Worm (Caenorhabditis elegans): ENCODE results near the gene aass-1.
A peak's percentile ranks its signal among the peaks of the same experiment; 100 is the strongest.

The aass-1 gene

DNA sequence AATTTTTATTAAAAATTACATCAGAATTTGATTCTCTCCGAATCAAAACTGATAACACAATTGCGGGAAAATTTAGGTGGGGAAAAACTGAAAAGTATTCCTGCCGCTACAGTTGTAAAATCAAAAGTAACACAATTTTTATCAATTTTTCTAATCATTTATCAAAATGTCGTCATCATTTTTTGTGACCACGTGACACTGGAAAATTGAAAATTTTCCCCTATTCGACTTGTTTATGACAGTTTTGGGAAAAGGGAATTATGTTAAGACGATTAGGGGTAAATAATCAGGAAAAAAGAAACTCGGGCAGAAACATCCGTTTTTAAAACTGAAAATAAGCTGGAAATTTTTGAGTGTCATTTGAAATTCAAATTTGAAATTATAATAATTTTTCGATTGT is 51.9 kb downstream of the aass-1 start (continued):
- TF ChIP-seq nhr-11 (tag; optimal IDR thresholded peaks at IDR 0.05) (no peak), sem-4 (tag; optimal IDR thresholded peaks at IDR 0.05) (no peak), snpc-4 (tag; optimal IDR thresholded peaks at IDR 0.05) (no peak), sma-3 (GFP tag; optimal IDR thresholded peaks at IDR 0.05) (peak; percentile 29), mbf-1 (tag; optimal IDR thresholded peaks at IDR 0.05) (no peak), aly-2 (tag; optimal IDR thresholded peaks at IDR 0.05) (no peak), lsy-2 (tag; optimal IDR thresholded peaks at IDR 0.05) (peak in 1 of 2 experiments; percentile 13), nhr-10 (tag; optimal IDR thresholded peaks at IDR 0.05) (no peak)

- TF ChIP-seq ztf-11 (tag; optimal IDR thresholded peaks at IDR 0.05), result no peak
- TF ChIP-seq egl-27 (tag; optimal IDR thresholded peaks at IDR 0.05), result no peak
- TF ChIP-seq lsy-2 (tag; optimal IDR thresholded peaks at IDR 0.05), result no peak
- TF ChIP-seq alr-1 (tag; optimal IDR thresholded peaks at IDR 0.05), result no peak
- TF ChIP-seq sem-4 (tag; optimal IDR thresholded peaks at IDR 0.05), result no peak
Observed at ce11 chrIV:298204-298603, 53.3 kb downstream of the aass-1 start, which contains the start of gene pnp-1. pnp-1 (minus strand) TSS chrIV:298304.

DNA sequence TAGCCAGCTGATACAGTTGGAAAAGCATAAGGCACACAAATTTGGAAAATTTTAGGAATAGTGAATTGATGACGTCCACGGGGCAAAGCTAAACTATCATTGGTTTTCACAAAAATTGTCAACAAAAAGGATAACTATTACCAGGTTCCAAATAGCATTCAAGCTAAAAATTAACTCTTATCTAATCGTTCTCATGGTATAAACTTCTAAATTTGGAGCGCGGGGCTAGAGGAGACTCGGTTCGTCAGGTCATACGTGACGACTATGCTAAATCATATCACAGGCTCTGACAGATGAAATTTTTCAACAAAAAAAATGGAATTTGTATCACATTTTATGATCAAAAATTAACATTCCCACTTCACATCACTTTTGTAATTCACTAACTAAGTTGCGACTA is 54.2 kb downstream of the aass-1 start:
- TF ChIP-seq ZK546.5 (tag; optimal IDR thresholded peaks at IDR 0.05) (no peak), crh-2 (tag; optimal IDR thresholded peaks at IDR 0.05) (no peak), sma-9 (GFP tag; optimal IDR thresholded peaks at IDR 0.05) (no peak), sma-9 (tag; optimal IDR thresholded peaks at IDR 0.05) (no peak), nhr-129 (tag; optimal IDR thresholded peaks at IDR 0.05) (no peak), mab-5 (tag; optimal IDR thresholded peaks at IDR 0.05) (no peak), sem-4 (tag; optimal IDR thresholded peaks at IDR 0.05) (no peak), nhr-237 (tag; optimal IDR thresholded peaks at IDR 0.05) (no peak), elt-1 (tag; optimal IDR thresholded peaks at IDR 0.05) (no peak), ama-1 (optimal IDR thresholded peaks at IDR 0.05) (no peak), nhr-10 (tag; optimal IDR thresholded peaks at IDR 0.05) (no peak), mdl-1 (tag; optimal IDR thresholded peaks at IDR 0.05) (no peak), zag-1 (tag; optimal IDR thresholded peaks at IDR 0.05) (no peak), ztf-4 (tag; optimal IDR thresholded peaks at IDR 0.05) (no peak), unc-39 (tag; optimal IDR thresholded peaks at IDR 0.05) (no peak), snpc-4 (tag; optimal IDR thresholded peaks at IDR 0.05) (no peak), unc-55 (GFP tag; optimal IDR thresholded peaks at IDR 0.05) (no peak), skn-1 (tag; optimal IDR thresholded peaks at IDR 0.05) (no peak), elt-3 (tag; optimal IDR thresholded peaks at IDR 0.05) (no peak), lsy-2 (tag; optimal IDR thresholded peaks at IDR 0.05) (no peak)

- no peak for TF ChIP-seq nhr-77 (tag; optimal IDR thresholded peaks at IDR 0.05)
- peak; percentile 24 for TF ChIP-seq sma-9 (GFP tag; optimal IDR thresholded peaks at IDR 0.05)
- no peak for TF ChIP-seq sma-9 (tag; optimal IDR thresholded peaks at IDR 0.05)
- TF ChIP-seq nhr-21 (tag; optimal IDR thresholded peaks at IDR 0.05), result no peak
- no peak for TF ChIP-seq nhr-11 (tag; optimal IDR thresholded peaks at IDR 0.05)
- no peak for TF ChIP-seq ama-1 (optimal IDR thresholded peaks at IDR 0.05)
- TF ChIP-seq ztf-11 (tag; optimal IDR thresholded peaks at IDR 0.05), result no peak
- no peak for TF ChIP-seq zag-1 (tag; optimal IDR thresholded peaks at IDR 0.05)
- no peak for TF ChIP-seq peb-1 (tag; optimal IDR thresholded peaks at IDR 0.05)
Observed at ce11 chrIV:300307-300706, 55.4 kb downstream of the aass-1 start.

All from whole organism, L2 larva.